Comparison of ENCODE assay signal across 7 worm cellular contexts in the genomic region with DNA sequence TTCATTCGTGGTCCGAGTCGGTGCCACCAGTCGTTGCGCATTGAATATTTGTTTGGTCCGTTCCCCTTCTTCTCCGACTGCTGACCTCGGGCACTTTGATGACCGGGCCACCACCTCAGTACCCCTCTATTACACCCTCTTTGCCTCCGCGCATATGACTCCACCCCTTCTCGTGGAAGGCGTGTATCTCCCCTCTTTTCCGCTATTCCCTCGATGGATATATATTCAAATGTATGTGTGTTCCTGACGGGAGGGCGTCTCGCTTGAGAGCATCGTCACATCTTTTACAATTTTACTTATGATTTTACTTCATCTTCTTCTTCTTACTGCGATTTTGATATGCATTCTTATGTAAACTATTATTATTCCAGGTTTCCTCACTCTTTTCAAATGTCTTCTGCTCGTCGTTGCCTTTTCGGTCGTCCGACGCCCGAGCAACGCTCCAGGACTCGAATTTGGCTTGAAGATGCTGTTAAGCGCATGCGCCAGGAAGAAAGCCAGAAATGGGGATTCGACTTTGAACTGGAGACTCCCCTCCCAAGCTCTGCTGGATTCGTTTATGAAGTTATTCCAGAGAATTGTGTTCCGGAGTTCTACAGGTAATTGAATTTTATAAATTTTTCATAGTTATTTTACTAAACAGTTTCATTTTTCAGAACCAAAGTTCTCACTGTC.
A peak's percentile ranks its signal among the peaks of the same experiment; 100 is the strongest.
TF ChIP-seq lines count a peak whose summit lies in the region.

A gene (plus strand): TSS at position 372 of the 675 bp plus-strand sequence.

TF ChIP-seq in whole organism, L1 larva, 84 proteins besides CTCF, POLR2A, EP300 and RAD21:
- TF ChIP-seq blmp-1 (tag; optimal IDR thresholded peaks at IDR 0.05; lab: Kevin White, UChicago) (no peak), rnt-1 (tag; optimal IDR thresholded peaks at IDR 0.05; lab: Kevin White, UChicago) (peak; percentile 4), aly-2 (tag; optimal IDR thresholded peaks at IDR 0.05; lab: Kevin White, UChicago) (no peak), snpc-4 (tag; optimal IDR thresholded peaks at IDR 0.05; lab: Kevin White, UChicago) (no peak), ztf-11 (tag; optimal IDR thresholded peaks at IDR 0.05; lab: Kevin White, UChicago) (peak in 1 of 2 experiments; percentile 22)

TF ChIP-seq in whole organism, L4 larva, 104 proteins besides CTCF, POLR2A, EP300 and RAD21:
- TF ChIP-seq zip-2 (tag; optimal IDR thresholded peaks at IDR 0.05; lab: Kevin White, UChicago) (no peak), set-16 (GFP tag; IDR thresholded peaks at IDR 0.05; lab: Robert Waterston, UW) (0 out of 2 replicates have a peak, but pooled peaks have one; percentile 7), unc-62 (GFP tag; optimal IDR thresholded peaks at IDR 0.05 in 1 of 2; lab: Kevin White, UChicago) (peak in 1 of 2 experiments; percentile 50), unc-62 (tag; optimal IDR thresholded peaks at IDR 0.05; lab: Kevin White, UChicago) (no peak), lim-7 (GFP tag; IDR thresholded peaks at IDR 0.05; lab: Robert Waterston, UW) (no peak), F10B5.3 (tag; optimal IDR thresholded peaks at IDR 0.05; lab: Kevin White, UChicago) (no peak)

TF ChIP-seq in whole organism, early embryonic, 17 proteins besides CTCF, POLR2A, EP300 and RAD21:
- 0 out of 2 replicates have a peak, but pooled peaks have one; percentile 43 for TF ChIP-seq scrt-1 (GFP tag; IDR thresholded peaks at IDR 0.05; lab: Robert Waterston, UW)
- no peak for TF ChIP-seq F13C5.2 (tag; optimal IDR thresholded peaks at IDR 0.05; lab: Kevin White, UChicago)
- peak; percentile 81 for TF ChIP-seq aly-1 (tag; optimal IDR thresholded peaks at IDR 0.05; lab: Kevin White, UChicago)
- peak; percentile 44 for TF ChIP-seq B0310.2 (tag; optimal IDR thresholded peaks at IDR 0.05; lab: Kevin White, UChicago)
- TF ChIP-seq hmg-4 (GFP tag; optimal IDR thresholded peaks at IDR 0.05; lab: Kevin White, UChicago) = peak; percentile 72
- TF ChIP-seq flt-1 (GFP tag; IDR thresholded peaks at IDR 0.05; lab: Robert Waterston, UW) = 0 out of 2 replicates have a peak, but pooled peaks have one; percentile 40
- TF ChIP-seq tra-4 (tag; optimal IDR thresholded peaks at IDR 0.05; lab: Kevin White, UChicago) = no peak
- TF ChIP-seq pes-1 (GFP tag; IDR thresholded peaks at IDR 0.05; lab: Robert Waterston, UW) = peak; percentile 50
- peak; percentile 36 for TF ChIP-seq ceh-36 (tag; optimal IDR thresholded peaks at IDR 0.05; lab: Kevin White, UChicago)
- TF ChIP-seq sea-1 (GFP tag; conservative IDR thresholded peaks at IDR 0.05; lab: Robert Waterston, UW) = 0 out of 2 replicates have a peak, but pooled peaks have one; percentile 49

TF ChIP-seq in whole organism, late embryonic, 69 proteins besides CTCF, POLR2A, EP300 and RAD21 (continues in another document):
- TF ChIP-seq che-1 (tag; optimal IDR thresholded peaks at IDR 0.05; lab: Kevin White, UChicago) (no peak), hlh-15 (tag; optimal IDR thresholded peaks at IDR 0.05; lab: Kevin White, UChicago) (no peak), ceh-45 (GFP tag; IDR thresholded peaks at IDR 0.05; lab: Robert Waterston, UW) (no peak), rnt-1 (tag; optimal IDR thresholded peaks at IDR 0.05; lab: Kevin White, UChicago) (no peak), K02D7.2 (tag; optimal IDR thresholded peaks at IDR 0.05; lab: Kevin White, UChicago) (no peak), pha-4 (tag; optimal IDR thresholded peaks at IDR 0.05; lab: Kevin White, UChicago) (no peak), ceh-18 (tag; optimal IDR thresholded peaks at IDR 0.05; lab: Kevin White, UChicago) (no peak), pros-1 (tag; optimal IDR thresholded peaks at IDR 0.05; lab: Kevin White, UChicago) (no peak), odd-2 (tag; optimal IDR thresholded peaks at IDR 0.05; lab: Kevin White, UChicago) (no peak), C38D4.7 (GFP tag; optimal IDR thresholded peaks at IDR 0.05; lab: Kevin White, UChicago) (no peak), nfya-1 (tag; optimal IDR thresholded peaks at IDR 0.05; lab: Kevin White, UChicago) (no peak), pag-3 (tag; optimal IDR thresholded peaks at IDR 0.05; lab: Kevin White, UChicago; ENCODE audit: borderline replicate concordance) (no peak), fax-1 (tag; optimal IDR thresholded peaks at IDR 0.05; lab: Kevin White, UChicago) (no peak), gmeb-2 (tag; optimal IDR thresholded peaks at IDR 0.05; lab: Kevin White, UChicago) (no peak), elt-2 (tag; optimal IDR thresholded peaks at IDR 0.05; lab: Kevin White, UChicago) (peak; percentile 16), K09A11.1 (tag; optimal IDR thresholded peaks at IDR 0.05; lab: Kevin White, UChicago; ENCODE audit: insufficient read depth) (no peak)

TF ChIP-seq in whole organism, midembryonic, 9 proteins besides CTCF, POLR2A, EP300 and RAD21:
- no peak for TF ChIP-seq med-1 (GFP tag; optimal IDR thresholded peaks at IDR 0.05; lab: Kevin White, UChicago; ENCODE audit: insufficient read depth)
- peak; percentile 58 for TF ChIP-seq flt-1 (GFP tag; IDR thresholded peaks at IDR 0.05; lab: Robert Waterston, UW)
- no peak for TF ChIP-seq ref-1 (GFP tag; conservative IDR thresholded peaks at IDR 0.05; lab: Robert Waterston, UW)
- no peak for TF ChIP-seq ztf-29 (GFP tag; IDR thresholded peaks at IDR 0.05; lab: Robert Waterston, UW)
- TF ChIP-seq T22C8.4 (GFP tag; IDR thresholded peaks at IDR 0.05; lab: Robert Waterston, UW) = no peak
- no peak for TF ChIP-seq cog-1 (tag; optimal IDR thresholded peaks at IDR 0.05; lab: Kevin White, UChicago)
- 0 out of 2 replicates have a peak, but pooled peaks have one; percentile 48 for TF ChIP-seq tab-1 (GFP tag; IDR thresholded peaks at IDR 0.05; lab: Robert Waterston, UW)
- no peak for TF ChIP-seq klf-2 (GFP tag; conservative IDR thresholded peaks at IDR 0.05; lab: Robert Waterston, UW)
- peak; percentile 61; the same call in 1 of the 2 replicates for TF ChIP-seq ztf-23 (GFP tag; IDR thresholded peaks at IDR 0.05; lab: Robert Waterston, UW)

TF ChIP-seq in whole organism, mixed stage, embryonic, 35 proteins besides CTCF, POLR2A, EP300 and RAD21 (continues in another document):
- TF ChIP-seq pha-4 (tag; optimal IDR thresholded peaks at IDR 0.05; lab: Kevin White, UChicago) (peak; percentile 25), mls-2 (tag; optimal IDR thresholded peaks at IDR 0.05; lab: Kevin White, UChicago) (peak; percentile 42), unc-120 (tag; optimal IDR thresholded peaks at IDR 0.05; lab: Kevin White, UChicago; ENCODE audit: poor library complexity, severe bottlenecking) (peak; percentile 49), unc-39 (tag; optimal IDR thresholded peaks at IDR 0.05; lab: Kevin White, UChicago) (no peak), sptf-1 (tag; optimal IDR thresholded peaks at IDR 0.05; lab: Kevin White, UChicago) (peak; percentile 77), mep-1 (tag; optimal IDR thresholded peaks at IDR 0.05; lab: Kevin White, UChicago) (no peak), ham-2 (GFP tag; optimal IDR thresholded peaks at IDR 0.05; lab: Kevin White, UChicago) (peak; percentile 3), drap-1 (GFP tag; optimal IDR thresholded peaks at IDR 0.05; lab: Kevin White, UChicago) (peak; percentile 29), lin-32 (GFP tag; optimal IDR thresholded peaks at IDR 0.05; lab: Kevin White, UChicago) (no peak), flh-1 (GFP tag; optimal IDR thresholded peaks at IDR 0.05; lab: Kevin White, UChicago) (no peak), tbx-8 (GFP tag; optimal IDR thresholded peaks at IDR 0.05; lab: Kevin White, UChicago) (no peak), elt-1 (tag; optimal IDR thresholded peaks at IDR 0.05; lab: Kevin White, UChicago; ENCODE audit: borderline replicate concordance, insufficient read depth) (peak; percentile 23), mab-5 (tag; optimal IDR thresholded peaks at IDR 0.05; lab: Kevin White, UChicago) (no peak), lsy-2 (tag; optimal IDR thresholded peaks at IDR 0.05; lab: Kevin White, UChicago) (no peak), nhr-12 (tag; optimal IDR thresholded peaks at IDR 0.05; lab: Kevin White, UChicago) (no peak), unc-62 (GFP tag; optimal IDR thresholded peaks at IDR 0.05; lab: Kevin White, UChicago) (no peak), hlh-1 (tag; optimal IDR thresholded peaks at IDR 0.05; lab: Kevin White, UChicago) (peak; percentile 54), M03D4.4 (tag; optimal IDR thresholded peaks at IDR 0.05; lab: Kevin White, UChicago) (peak; percentile 55), nhr-237 (tag; optimal IDR thresholded peaks at IDR 0.05; lab: Kevin White, UChicago) (no peak), blmp-1 (tag; optimal IDR thresholded peaks at IDR 0.05; lab: Kevin White, UChicago) (no peak)

TF ChIP-seq in whole organism, young adult, 124 proteins besides CTCF, POLR2A, EP300 and RAD21:
- TF ChIP-seq F49E8.2 (tag; optimal IDR thresholded peaks at IDR 0.05; lab: Kevin White, UChicago; ENCODE audit: insufficient read depth) (no peak), ztf-26 (tag; optimal IDR thresholded peaks at IDR 0.05; lab: Kevin White, UChicago) (no peak), tbx-9 (tag; optimal IDR thresholded peaks at IDR 0.05; lab: Kevin White, UChicago; ENCODE audit: borderline replicate concordance) (no peak), ets-4 (GFP tag; optimal IDR thresholded peaks at IDR 0.05; lab: Kevin White, UChicago) (no peak), lsl-1 (GFP tag; optimal IDR thresholded peaks at IDR 0.05; lab: Kevin White, UChicago) (no peak), zfh-2 (GFP tag; conservative IDR thresholded peaks at IDR 0.05; lab: Robert Waterston, UW) (peak; percentile 42; the same call in 1 of the 2 replicates), nhr-179 (tag; optimal IDR thresholded peaks at IDR 0.05; lab: Kevin White, UChicago) (no peak)
